Worm (Caenorhabditis elegans) whole organism, L1 larva: ENCODE measurements around the gene mutd-1.

Experiments
- C04F5.9 ChIP-seq: sonication (generic microtip); optimal IDR thresholded peaks from 2 replicates; lab custom pipeline; 2016; ENCODE audit warnings: missing genetic modification characterization, missing compliant biosample characterization
- F16B12.6 ChIP-seq: fragments of 150-350 bp; optimal IDR thresholded peaks from 2 replicates; lab custom pipeline; 2014; ENCODE audit warnings: missing biosample characterization, missing genetic modification characterization
- Y116A8C.19 ChIP-seq: sonication (generic microtip); optimal IDR thresholded peaks from 2 replicates; lab custom pipeline; 2016; ENCODE audit warnings: missing compliant biosample characterization, missing genetic modification characterization, borderline replicate concordance
- aha-1 ChIP-seq: fragments of 150-350 bp; optimal IDR thresholded peaks from 2 replicates; lab custom pipeline; 2014; ENCODE audit warnings: missing biosample characterization, missing genetic modification characterization
- aly-2 ChIP-seq: fragments of 150-350 bp; optimal IDR thresholded peaks from 2 replicates; lab custom pipeline; 2014; ENCODE audit warnings: missing biosample characterization, missing genetic modification characterization
- ama-1 ChIP-seq: fragments of 150-350 bp; optimal IDR thresholded peaks from 2 replicates; lab custom pipeline; 2014
- blmp-1 ChIP-seq: fragments of 150-350 bp; optimal IDR thresholded peaks from 2 replicates; lab custom pipeline; 2014; ENCODE audit warnings: missing biosample characterization, missing genetic modification characterization
- ceh-63 ChIP-seq: fragments of 200-800 bp; sonication (Bioruptor generic); optimal IDR thresholded peaks from 2 replicates; lab custom pipeline; 2018; ENCODE audit warnings: mild to moderate bottlenecking, missing genetic modification characterization, missing compliant biosample characterization
- ceh-8 ChIP-seq: fragments of 200-800 bp; sonication (Bioruptor generic); optimal IDR thresholded peaks from 2 replicates; lab custom pipeline; 2018; ENCODE audit warnings: mild to moderate bottlenecking, missing genetic modification characterization, moderate library complexity, missing compliant biosample characterization
- ceh-82 ChIP-seq, 3 experiments: fragments of 150-350 bp in 1 of 3; sonication (generic microtip) in 2 of 3; optimal IDR thresholded peaks; 2 replicates each; lab custom pipeline; 2014 to 2017; ENCODE audit warnings: missing biosample characterization in 3 of 3, missing genetic modification characterization in 3 of 3
- dpl-1 ChIP-seq, 3 experiments: fragments of 150-350 bp in 2 of 3; sonication (generic microtip) in 1 of 3; optimal IDR thresholded peaks; 2 replicates each; lab custom pipeline; 2014 to 2017; ENCODE audit warnings: missing biosample characterization in 3 of 3, missing genetic modification characterization in 3 of 3, missing genetic modification reagents in 3 of 3
- dsc-1 ChIP-seq: sonication (generic microtip); optimal IDR thresholded peaks from 2 replicates; lab custom pipeline; 2016; ENCODE audit warnings: mild to moderate bottlenecking, missing genetic modification characterization, missing compliant biosample characterization
- efl-3 ChIP-seq: fragments of 200-800 bp; sonication (Bioruptor generic); optimal IDR thresholded peaks from 2 replicates; lab custom pipeline; 2018; ENCODE audit warnings: mild to moderate bottlenecking, missing genetic modification characterization, missing compliant biosample characterization
- egl-13 ChIP-seq: sonication (generic microtip); optimal IDR thresholded peaks from 2 replicates; lab custom pipeline; 2016; ENCODE audit warnings: missing genotype, missing genetic modification reagents, missing genetic modification characterization, missing compliant biosample characterization
- elt-3 ChIP-seq, 6 experiments: fragments of 150-350 bp in 1 of 6; sonication (generic microtip); optimal IDR thresholded peaks; 2 replicates each; lab custom pipeline; 2017 to 2018; ENCODE audit warnings: missing biosample characterization in 6 of 6, missing genetic modification characterization in 6 of 6, inconsistent platforms in 1 of 6
- ets-5 ChIP-seq: fragments of 200-800 bp; sonication (Bioruptor generic); IDR thresholded peaks from 2 replicates; pipeline ENCODE4 v1.3.6; 2022; ENCODE audit warnings: missing genetic modification characterization, missing compliant biosample characterization
- fkh-10 ChIP-seq: sonication (generic microtip); optimal IDR thresholded peaks from 2 replicates; lab custom pipeline; 2017; ENCODE audit warnings: missing biosample characterization, missing genetic modification reagents, missing genetic modification characterization
- fkh-8 ChIP-seq: sonication (generic microtip); optimal IDR thresholded peaks from 2 replicates; lab custom pipeline; 2016; ENCODE audit warnings: mild to moderate bottlenecking, missing genetic modification characterization, missing compliant biosample characterization
- grh-1 ChIP-seq: fragments of 200-800 bp; sonication (Bioruptor generic); IDR thresholded peaks from 2 replicates; pipeline ENCODE4 v1.3.6; 2022; ENCODE audit warnings: missing genetic modification reagents, missing genetic modification characterization, missing compliant biosample characterization
- hlh-4 ChIP-seq: sonication (generic microtip); optimal IDR thresholded peaks from 2 replicates; lab custom pipeline; 2016; ENCODE audit warnings: mild to moderate bottlenecking, missing genetic modification characterization, missing compliant biosample characterization
- irx-1 ChIP-seq: sonication (generic microtip); optimal IDR thresholded peaks from 2 replicates; lab custom pipeline; 2016; ENCODE audit warnings: missing genetic modification characterization, missing compliant biosample characterization
- jun-1 ChIP-seq: fragments of 150-350 bp; optimal IDR thresholded peaks from 2 replicates; lab custom pipeline; 2014; ENCODE audit warnings: missing biosample characterization, missing genetic modification reagents, missing genetic modification characterization
- lin-13 ChIP-seq: fragments of 150-350 bp; optimal IDR thresholded peaks from 2 replicates; lab custom pipeline; 2014; ENCODE audit warnings: missing biosample characterization, missing genetic modification reagents, missing genetic modification characterization
- lin-14 ChIP-seq: fragments of 200-800 bp; sonication (Bioruptor generic); optimal IDR thresholded peaks from 2 replicates; lab custom pipeline; 2018; ENCODE audit warnings: mild to moderate bottlenecking, missing genetic modification characterization, moderate library complexity, missing compliant biosample characterization
- lin-35 ChIP-seq, 2 experiments: fragments of 150-350 bp; optimal IDR thresholded peaks; 2 replicates each; lab custom pipeline; 2014; ENCODE audit warnings: missing biosample characterization in 2 of 2, missing genetic modification characterization in 2 of 2, missing genetic modification reagents in 2 of 2
- lin-39 ChIP-seq: fragments of 150-350 bp; optimal IDR thresholded peaks from 2 replicates; lab custom pipeline; 2014; ENCODE audit warnings: missing biosample characterization, missing genetic modification reagents, missing genetic modification characterization
- lir-3 ChIP-seq: sonication (generic microtip); optimal IDR thresholded peaks from 2 replicates; lab custom pipeline; 2016; ENCODE audit warnings: mild to moderate bottlenecking, missing genetic modification characterization, moderate library complexity, missing compliant biosample characterization; ENCODE audit not compliant: poor library complexity
- lsy-2 ChIP-seq, 2 experiments: fragments of 150-350 bp; optimal IDR thresholded peaks; 2 replicates each; lab custom pipeline; 2014; ENCODE audit warnings: missing biosample characterization in 2 of 2, missing genetic modification characterization in 2 of 2
- mab-9 ChIP-seq: fragments of 200-800 bp; sonication (Bioruptor generic); IDR thresholded peaks from 2 replicates; pipeline ENCODE4 v1.3.6; 2022; ENCODE audit warnings: missing genetic modification reagents, missing genetic modification characterization, missing compliant biosample characterization
- mdl-1 ChIP-seq, 2 experiments: fragments of 150-350 bp; optimal IDR thresholded peaks; 2 replicates each; lab custom pipeline; 2014 to 2017; ENCODE audit warnings: missing biosample characterization in 2 of 2, missing genetic modification characterization in 2 of 2, inconsistent platforms in 1 of 2
- mef-2 ChIP-seq: fragments of 150-350 bp; optimal IDR thresholded peaks from 2 replicates; lab custom pipeline; 2014; ENCODE audit warnings: missing biosample characterization, missing genetic modification characterization
- nhr-11 ChIP-seq: fragments of 150-350 bp; optimal IDR thresholded peaks from 2 replicates; lab custom pipeline; 2014; ENCODE audit warnings: missing biosample characterization, missing genetic modification characterization
- nhr-12 ChIP-seq: sonication (generic microtip); optimal IDR thresholded peaks from 2 replicates; lab custom pipeline; 2017; ENCODE audit warnings: missing biosample characterization, missing genetic modification characterization
- nhr-19 ChIP-seq: fragments of 200-800 bp; sonication (Bioruptor generic); conservative IDR thresholded peaks from 2 replicates; pipeline ENCODE4 v1.3.6; 2022; ENCODE audit warnings: missing genetic modification characterization, missing compliant biosample characterization
- nhr-20 ChIP-seq: sonication (generic microtip); optimal IDR thresholded peaks from 2 replicates; lab custom pipeline; 2016; ENCODE audit warnings: mild to moderate bottlenecking, missing genetic modification characterization, missing compliant biosample characterization
- nhr-47 ChIP-seq: sonication (generic microtip); optimal IDR thresholded peaks from 2 replicates; lab custom pipeline; 2016; ENCODE audit warnings: mild to moderate bottlenecking, missing genetic modification characterization, moderate library complexity, missing compliant biosample characterization
- nhr-76 ChIP-seq: sonication (generic microtip); optimal IDR thresholded peaks from 2 replicates; lab custom pipeline; 2017; ENCODE audit warnings: missing biosample characterization, missing genetic modification characterization
- nhr-85 ChIP-seq: sonication (generic microtip); peaks from one replicate; lab custom pipeline; 2016; ENCODE audit warnings: missing genetic modification characterization, inconsistent platforms, missing compliant biosample characterization
- nhr-90 ChIP-seq: sonication (generic microtip); optimal IDR thresholded peaks from 2 replicates; lab custom pipeline; 2016; ENCODE audit warnings: mild to moderate bottlenecking, missing genetic modification characterization, missing compliant biosample characterization; ENCODE audit not compliant: poor library complexity
- pax-3 ChIP-seq: fragments of 200-800 bp; sonication (Bioruptor generic); optimal IDR thresholded peaks from 2 replicates; lab custom pipeline; 2018; ENCODE audit warnings: mild to moderate bottlenecking, missing genetic modification characterization, moderate library complexity, missing compliant biosample characterization
- skn-1 ChIP-seq: fragments of 150-350 bp; optimal IDR thresholded peaks from 2 replicates; lab custom pipeline; 2014; ENCODE audit warnings: missing biosample characterization, missing genetic modification characterization
- snpc-4 ChIP-seq: fragments of 150-350 bp; optimal IDR thresholded peaks from 2 replicates; lab custom pipeline; 2014; ENCODE audit warnings: missing biosample characterization, missing genetic modification characterization
- snu-23 ChIP-seq: sonication (generic microtip); optimal IDR thresholded peaks from 2 replicates; lab custom pipeline; 2016; ENCODE audit warnings: missing genetic modification characterization, missing compliant biosample characterization
- sox-4 ChIP-seq: sonication (generic microtip); optimal IDR thresholded peaks from 2 replicates; lab custom pipeline; 2016; ENCODE audit warnings: missing genetic modification characterization, missing compliant biosample characterization
- sptf-1 ChIP-seq: fragments of 150-350 bp; optimal IDR thresholded peaks from 2 replicates; lab custom pipeline; 2014; ENCODE audit warnings: missing biosample characterization, missing genetic modification characterization
- sup-37 ChIP-seq: fragments of 200-800 bp; sonication (Bioruptor generic); optimal IDR thresholded peaks from 2 replicates; lab custom pipeline; 2018; ENCODE audit warnings: mild to moderate bottlenecking, missing genetic modification characterization, missing compliant biosample characterization
- tbx-2 ChIP-seq: sonication (generic microtip); optimal IDR thresholded peaks from 2 replicates; lab custom pipeline; 2016; ENCODE audit warnings: missing genetic modification characterization, missing compliant biosample characterization
- unc-130 ChIP-seq: fragments of 150-350 bp; optimal IDR thresholded peaks from 2 replicates; lab custom pipeline; 2017; ENCODE audit warnings: missing biosample characterization, missing genetic modification characterization, inconsistent platforms
- unc-30 ChIP-seq: sonication (generic microtip); optimal IDR thresholded peaks from 2 replicates; lab custom pipeline; 2017; ENCODE audit warnings: missing biosample characterization, missing genetic modification characterization
- zag-1 ChIP-seq: fragments of 150-350 bp; optimal IDR thresholded peaks from 2 replicates; lab custom pipeline; 2014; ENCODE audit warnings: missing biosample characterization, missing genetic modification characterization
- zip-4 ChIP-seq: fragments of 200-800 bp; sonication (Bioruptor generic); optimal IDR thresholded peaks from 2 replicates; lab custom pipeline; 2018; ENCODE audit warnings: mild to moderate bottlenecking, missing genetic modification characterization, moderate library complexity, missing compliant biosample characterization
- ztf-11 ChIP-seq, 2 experiments: sonication (generic microtip); optimal IDR thresholded peaks; 2 replicates each; lab custom pipeline; 2016 to 2017; ENCODE audit warnings: missing genetic modification characterization in 2 of 2, missing biosample characterization in 1 of 2, missing compliant biosample characterization in 1 of 2

mutd-1 gene

ce11 chrIV:7133140-7133539, 743 bp downstream of the mutd-1 start, which contains the start of gene cyn-12 (continued):
- TF ChIP-seq unc-30 (tag; lab: Kevin White, UChicago) (no peak), snpc-4 (tag; lab: Kevin White, UChicago) (no peak), ceh-63 (GFP tag; lab: Kevin White, UChicago) (no peak), snu-23 (peak; percentile 55), tbx-2 (tag; lab: Kevin White, UChicago) (peak; percentile 6), ceh-82 (tag; optimal IDR thresholded peaks at IDR 0.05; lab: Kevin White, UChicago) (no peak), hlh-4 (tag; lab: Kevin White, UChicago) (no peak), ets-5 (GFP tag; lab: Robert Waterston, UW) (no peak), nhr-12 (tag; lab: Kevin White, UChicago) (no peak), lin-13 (GFP tag; lab: Kevin White, UChicago) (no peak), aha-1 (tag; lab: Kevin White, UChicago) (no peak), ama-1 (lab: Kevin White, UChicago) (no peak), lin-39 (tag; lab: Kevin White, UChicago) (no peak), lin-14 (peak; percentile 11), nhr-76 (tag; lab: Kevin White, UChicago) (no peak), skn-1 (tag; lab: Kevin White, UChicago) (no peak), zag-1 (tag; lab: Kevin White, UChicago) (no peak), F16B12.6 (tag; lab: Kevin White, UChicago) (peak; percentile 85), mab-9 (GFP tag; lab: Robert Waterston, UW) (no peak), jun-1 (tag; lab: Kevin White, UChicago) (no peak), zip-4 (no peak), lsy-2 (tag; optimal IDR thresholded peaks at IDR 0.05; lab: Kevin White, UChicago) (peak; percentile 41 to 55), nhr-47 (tag; lab: Kevin White, UChicago) (peak; percentile 52), mef-2 (tag; lab: Kevin White, UChicago) (no peak), nhr-85 (no peak), nhr-19 (no peak), aly-2 (tag; lab: Kevin White, UChicago) (no peak), irx-1 (tag; lab: Kevin White, UChicago) (no peak), nhr-90 (no peak), sup-37 (no peak), pax-3 (no peak), lir-3 (tag; lab: Kevin White, UChicago) (no peak), grh-1 (GFP tag; lab: Robert Waterston, UW) (no peak), ceh-8 (GFP tag; lab: Kevin White, UChicago) (no peak), blmp-1 (tag; lab: Kevin White, UChicago) (no peak), elt-3 (tag; optimal IDR thresholded peaks at IDR 0.05; lab: Kevin White, UChicago) (no peak), nhr-11 (tag; lab: Kevin White, UChicago) (no peak), C04F5.9 (tag; lab: Kevin White, UChicago) (no peak), sptf-1 (tag; lab: Kevin White, UChicago) (no peak), lin-35 (GFP tag; optimal IDR thresholded peaks at IDR 0.05; lab: Kevin White, UChicago) (peak; percentile 19 to 46), egl-13 (tag; lab: Kevin White, UChicago) (no peak), unc-130 (tag; lab: Kevin White, UChicago) (peak; percentile 52), efl-3 (no peak)

DNA sequence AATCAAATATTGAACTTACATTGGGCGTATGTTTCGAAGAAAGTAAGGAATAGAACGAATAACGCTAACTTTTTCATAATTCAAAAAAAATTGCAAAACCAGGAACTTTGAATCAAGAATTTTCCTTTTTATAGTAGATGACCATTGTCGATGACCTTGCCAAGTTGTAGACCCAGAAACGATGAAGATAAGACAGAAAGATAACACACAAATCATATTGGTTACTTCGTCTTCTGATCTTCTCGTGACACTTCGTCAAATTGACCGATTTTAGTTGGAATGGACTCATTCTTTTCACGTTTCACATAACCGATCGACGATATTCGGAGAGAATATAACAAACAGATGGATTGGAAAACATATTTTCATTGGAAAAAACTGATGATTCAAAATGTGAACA, 2.1 kb downstream of the mutd-1 start, which contains the start of gene grsp-3:
Gene grsp-3, minus strand, starts transcription at position 149 of the 400 bp plus-strand sequence.
- TF ChIP-seq egl-13 (tag; lab: Kevin White, UChicago) (no peak), lin-14 (peak; percentile 60), ama-1 (lab: Kevin White, UChicago) (no peak), F16B12.6 (tag; lab: Kevin White, UChicago) (no peak), zip-4 (no peak), dpl-1 (GFP tag; optimal IDR thresholded peaks at IDR 0.05; lab: Kevin White, UChicago) (peak in 1 of 3 experiments; percentile 26), C04F5.9 (tag; lab: Kevin White, UChicago) (no peak), Y116A8C.19 (tag; lab: Kevin White, UChicago) (no peak), nhr-20 (tag; lab: Kevin White, UChicago) (peak; percentile 60), sox-4 (no peak), hlh-4 (tag; lab: Kevin White, UChicago) (no peak), mdl-1 (tag; optimal IDR thresholded peaks at IDR 0.05; lab: Kevin White, UChicago) (peak in 1 of 2 experiments; percentile 32), nhr-90 (no peak), ztf-11 (tag; optimal IDR thresholded peaks at IDR 0.05; lab: Kevin White, UChicago) (no peak), fkh-10 (GFP tag; lab: Kevin White, UChicago) (no peak), nhr-19 (no peak; the same call in 1 of the 2 replicates), unc-130 (tag; lab: Kevin White, UChicago) (peak; percentile 39), blmp-1 (tag; lab: Kevin White, UChicago) (peak; percentile 80), dsc-1 (tag; lab: Kevin White, UChicago) (no peak), lsy-2 (tag; optimal IDR thresholded peaks at IDR 0.05; lab: Kevin White, UChicago) (peak; percentile 1 to 33), fkh-8 (tag; lab: Kevin White, UChicago) (no peak)
